Fruit fly (Drosophila melanogaster) whole organism, embryonic: Measurements from ENCODE around the gene BTBD9.

Experiments used
- Adf1 ChIP-seq: fragments of 200-800 bp; sonication (Bioruptor generic); IDR thresholded peaks from 2 replicates; pipeline ENCODE4 v1.3.6; 2022; ENCODE audit warnings: missing biosample characterization, missing genetic modification characterization
- CG10543 ChIP-seq: fragments of 200-800 bp; sonication (Bioruptor generic); optimal IDR thresholded peaks from 3 replicates; lab custom pipeline; 2017; ENCODE audit warnings: missing biosample characterization, mild to moderate bottlenecking, missing genetic modification characterization, moderate library complexity
- CG11695 ChIP-seq: fragments of 200-800 bp; sonication (Bioruptor generic); IDR thresholded peaks from 3 replicates; pipeline ENCODE4 v1.3.6; 2022; ENCODE audit warnings: missing biosample characterization, missing genetic modification characterization
- CG12155 ChIP-seq: fragments of 200-800 bp; sonication (Bioruptor generic); optimal IDR thresholded peaks from 3 replicates; lab custom pipeline; 2016; ENCODE audit warnings: missing biosample characterization, missing genetic modification characterization
- CG14441 ChIP-seq: fragments of 200-800 bp; sonication (Bioruptor generic); IDR thresholded peaks from 2 replicates; pipeline ENCODE4 v1.3.6; 2022; ENCODE audit warnings: missing biosample characterization, missing genetic modification characterization
- CG14860 ChIP-seq: fragments of 200-800 bp; sonication (Bioruptor generic); IDR thresholded peaks from 3 replicates; pipeline ENCODE4 v1.3.6; 2022; ENCODE audit warnings: missing biosample characterization, missing genetic modification characterization; ENCODE audit not compliant: partially characterized antibody
- CG16779 ChIP-seq: fragments of 200-800 bp; sonication (Bioruptor generic); IDR thresholded peaks from 2 replicates; pipeline ENCODE4 v1.3.6; 2022; ENCODE audit warnings: missing biosample characterization, missing genetic modification characterization
- CG16813 ChIP-seq: fragments of 200-800 bp; sonication (Bioruptor generic); IDR thresholded peaks from 3 replicates; pipeline ENCODE4 v1.3.6; 2022; ENCODE audit warnings: missing biosample characterization, missing genetic modification characterization; ENCODE audit not compliant: partially characterized antibody
- CG16863 ChIP-seq: fragments of 200-800 bp; sonication (Bioruptor generic); optimal IDR thresholded peaks from 3 replicates; lab custom pipeline; 2016; ENCODE audit warnings: missing biosample characterization, missing genetic modification characterization
- CG17328 ChIP-seq: fragments of 200-800 bp; sonication (Bioruptor generic); IDR thresholded peaks from 2 replicates; pipeline ENCODE4 v1.3.6; 2022; ENCODE audit warnings: missing biosample characterization, missing genetic modification characterization
- CG17612 ChIP-seq: fragments of 200-800 bp; sonication (Bioruptor generic); IDR thresholded peaks from 2 replicates; pipeline ENCODE4 v1.3.6; 2022; ENCODE audit warnings: missing biosample characterization, missing genetic modification characterization
- CG30020 ChIP-seq: fragments of 200-800 bp; optimal IDR thresholded peaks from 2 replicates; lab custom pipeline; 2019; ENCODE audit warnings: missing biosample characterization, mild to moderate bottlenecking, missing genetic modification characterization, moderate library complexity
- CG3407 ChIP-seq: fragments of 200-800 bp; sonication (Bioruptor generic); optimal IDR thresholded peaks from 2 replicates; lab custom pipeline; 2018; ENCODE audit warnings: missing biosample characterization, mild to moderate bottlenecking, missing genetic modification characterization
- CG4404 ChIP-seq: fragments of 200-800 bp; sonication (Bioruptor generic); IDR thresholded peaks from 2 replicates; pipeline ENCODE4 v1.3.6; 2022; ENCODE audit warnings: missing biosample characterization, missing genetic modification characterization
- CG6854 ChIP-seq: fragments of 200-800 bp; sonication (Bioruptor generic); optimal IDR thresholded peaks from 3 replicates; lab custom pipeline; 2017; ENCODE audit warnings: missing biosample characterization, mild to moderate bottlenecking, missing genetic modification characterization
- CG7745 ChIP-seq: fragments of 200-800 bp; sonication (Bioruptor generic); optimal IDR thresholded peaks from 2 replicates; lab custom pipeline; 2018; ENCODE audit warnings: missing biosample characterization, mild to moderate bottlenecking, missing genetic modification characterization, moderate library complexity
- CG8290 ChIP-seq, 3 experiments: fragments of 200-800 bp; sonication (Bioruptor generic); optimal IDR thresholded peaks; 2 replicates each; lab custom pipeline; 2016 to 2019; ENCODE audit warnings: missing biosample characterization in 3 of 3, missing genetic modification characterization in 3 of 3, mild to moderate bottlenecking in 2 of 3, moderate library complexity in 1 of 3
- CG9437 ChIP-seq: fragments of 200-800 bp; sonication (Bioruptor generic); optimal IDR thresholded peaks from 2 replicates; lab custom pipeline; 2018; ENCODE audit warnings: missing biosample characterization, mild to moderate bottlenecking, missing genetic modification characterization
- CG9727 ChIP-seq: fragments of 200-800 bp; sonication (Bioruptor generic); optimal IDR thresholded peaks from 3 replicates; lab custom pipeline; 2017; ENCODE audit warnings: missing biosample characterization, mild to moderate bottlenecking, missing genetic modification characterization
- Eip74EF ChIP-seq, 2 experiments: fragments of 200-800 bp in 1 of 2; fragments of >200 bp in 1 of 2; sonication (Bioruptor generic) in 1 of 2; optimal IDR thresholded peaks; 2 replicates each; lab custom pipeline; 2017 to 2019; ENCODE audit warnings: missing biosample characterization in 2 of 2, missing genetic modification characterization in 2 of 2, mild to moderate bottlenecking in 1 of 2, moderate library complexity in 1 of 2
- H2.0 ChIP-seq: fragments of 200-800 bp; sonication (Bioruptor generic); IDR thresholded peaks from 2 replicates; pipeline ENCODE4 v1.3.6; 2022; ENCODE audit warnings: missing biosample characterization, missing genetic modification characterization
- HHEX ChIP-seq: fragments of 200-800 bp; sonication (Bioruptor generic); optimal IDR thresholded peaks from 3 replicates; lab custom pipeline; 2017; ENCODE audit warnings: missing biosample characterization, mild to moderate bottlenecking, missing genetic modification characterization, missing genetic modification reagents
- Hey ChIP-seq: fragments of 200-800 bp; sonication (Bioruptor generic); optimal IDR thresholded peaks from 3 replicates; lab custom pipeline; 2018; ENCODE audit warnings: missing biosample characterization, mild to moderate bottlenecking, missing genetic modification characterization
- Meics ChIP-seq: fragments of 200-800 bp; sonication (Bioruptor generic); optimal IDR thresholded peaks from 2 replicates; lab custom pipeline; 2017; ENCODE audit warnings: missing biosample characterization, mild to moderate bottlenecking, missing genetic modification characterization
- Nf-YC ChIP-seq: fragments of 200-800 bp; optimal IDR thresholded peaks from 3 replicates; lab custom pipeline; 2019; ENCODE audit warnings: missing biosample characterization, mild to moderate bottlenecking, missing genetic modification characterization, moderate library complexity
- Opbp ChIP-seq: fragments of 200-800 bp; sonication (Bioruptor generic); IDR thresholded peaks from 3 replicates; pipeline ENCODE4 v1.3.6; 2022; ENCODE audit warnings: missing biosample characterization, missing genetic modification characterization; ENCODE audit not compliant: partially characterized antibody
- Ravus ChIP-seq: fragments of 200-800 bp; sonication (Bioruptor generic); IDR thresholded peaks from 2 replicates; pipeline ENCODE4 v1.3.6; 2022; ENCODE audit warnings: missing biosample characterization, missing genetic modification characterization
- Ssrp ChIP-seq: fragments of 200-800 bp; sonication (Bioruptor generic); optimal IDR thresholded peaks from 2 replicates; lab custom pipeline; 2018; ENCODE audit warnings: missing biosample characterization, mild to moderate bottlenecking, missing genetic modification characterization, moderate library complexity
- Stat92E ChIP-seq, 3 experiments: fragments of >200 bp in 2 of 3; fragments of 200-800 bp in 1 of 3; sonication (Bioruptor generic) in 1 of 3; optimal IDR thresholded peaks; 2 replicates each; lab custom pipeline; 2017 to 2019; ENCODE audit warnings: missing biosample characterization in 3 of 3, missing genetic modification characterization in 3 of 3, mild to moderate bottlenecking in 1 of 3, moderate library complexity in 1 of 3
- ab ChIP-seq: fragments of 200-800 bp; sonication (Bioruptor generic); optimal IDR thresholded peaks from 2 replicates; lab custom pipeline; 2016; ENCODE audit warnings: missing biosample characterization, missing genetic modification characterization
- al ChIP-seq: fragments of 200-800 bp; sonication (Bioruptor generic); IDR thresholded peaks from 2 replicates; pipeline ENCODE4 v1.3.6; 2022; ENCODE audit warnings: missing biosample characterization, missing genetic modification characterization
- cas ChIP-seq: fragments of 200-800 bp; sonication (Bioruptor generic); IDR thresholded peaks from 2 replicates; pipeline ENCODE4 v1.3.6; 2022; ENCODE audit warnings: missing biosample characterization, missing genetic modification characterization
- fd102C ChIP-seq: fragments of 200-800 bp; sonication (Bioruptor generic); optimal IDR thresholded peaks from 2 replicates; lab custom pipeline; 2018; ENCODE audit warnings: missing biosample characterization, mild to moderate bottlenecking, missing genetic modification characterization, moderate library complexity
- insv ChIP-seq, 2 experiments: fragments of 200-800 bp; sonication (Bioruptor generic); optimal IDR thresholded peaks; 3 replicates each; lab custom pipeline; 2016 to 2018; ENCODE audit warnings: missing biosample characterization in 2 of 2, missing genetic modification characterization in 2 of 2
- jumu ChIP-seq: fragments of 200-800 bp; sonication (Bioruptor generic); optimal IDR thresholded peaks from 3 replicates; lab custom pipeline; 2016; ENCODE audit warnings: missing biosample characterization, missing genetic modification characterization
- lov ChIP-seq, 2 experiments: fragments of 200-800 bp in 1 of 2; fragments of >200 bp in 1 of 2; sonication (Bioruptor generic) in 1 of 2; IDR thresholded peaks in 1 of 2; optimal IDR thresholded peaks in 1 of 2; 2 replicates in 1 of 2; 3 replicates in 1 of 2; pipeline versions ENCODE4 v1.3.6 to Lab custom; 2017 to 2022; ENCODE audit warnings: missing biosample characterization in 1 of 2, missing genetic modification characterization in 1 of 2
- nerfin-1 ChIP-seq: fragments of 200-800 bp; sonication (Bioruptor generic); optimal IDR thresholded peaks from 3 replicates; lab custom pipeline; 2019; ENCODE audit warnings: missing biosample characterization, mild to moderate bottlenecking, missing genetic modification characterization, moderate library complexity
- pho ChIP-seq: fragments of 200-800 bp; sonication (Bioruptor generic); optimal IDR thresholded peaks from 2 replicates; lab custom pipeline; 2016; ENCODE audit warnings: missing biosample characterization, missing genetic modification characterization
- phol ChIP-seq: fragments of 200-800 bp; sonication (Bioruptor generic); optimal IDR thresholded peaks from 3 replicates; lab custom pipeline; 2018; ENCODE audit warnings: missing biosample characterization, mild to moderate bottlenecking, missing genetic modification characterization, moderate library complexity
- repo ChIP-seq: fragments of 200-800 bp; sonication (Bioruptor generic); optimal IDR thresholded peaks from 2 replicates; lab custom pipeline; 2016; ENCODE audit warnings: missing biosample characterization, missing genetic modification characterization
- salm ChIP-seq: fragments of 200-800 bp; sonication (Bioruptor generic); optimal IDR thresholded peaks from 2 replicates; lab custom pipeline; 2018; ENCODE audit warnings: missing biosample characterization, mild to moderate bottlenecking, missing genetic modification characterization
- sc ChIP-seq, 3 experiments: fragments of >200 bp in 2 of 3; fragments of 200-800 bp in 1 of 3; sonication (Bioruptor generic) in 1 of 3; optimal IDR thresholded peaks; 2 replicates in 2 of 3; 3 replicates in 1 of 3; lab custom pipeline; 2017; ENCODE audit warnings: mild to moderate bottlenecking in 1 of 3, missing biosample characterization in 1 of 3, missing genetic modification characterization in 1 of 3, missing genetic modification reagents in 1 of 3
- scrt ChIP-seq: fragments of 200-800 bp; sonication (Bioruptor generic); optimal IDR thresholded peaks from 2 replicates; lab custom pipeline; 2018; ENCODE audit warnings: missing biosample characterization, mild to moderate bottlenecking, missing genetic modification characterization, moderate library complexity
- vnd ChIP-seq: fragments of 200-800 bp; sonication (Bioruptor generic); IDR thresholded peaks from 3 replicates; pipeline ENCODE4 v1.3.6; 2022; ENCODE audit warnings: missing biosample characterization, missing genetic modification characterization; ENCODE audit not compliant: partially characterized antibody
- zf30C ChIP-seq: fragments of 200-800 bp; sonication (Bioruptor generic); optimal IDR thresholded peaks from 3 replicates; lab custom pipeline; 2018; ENCODE audit warnings: missing biosample characterization, mild to moderate bottlenecking, missing genetic modification characterization

BTBD9 gene

DNA sequence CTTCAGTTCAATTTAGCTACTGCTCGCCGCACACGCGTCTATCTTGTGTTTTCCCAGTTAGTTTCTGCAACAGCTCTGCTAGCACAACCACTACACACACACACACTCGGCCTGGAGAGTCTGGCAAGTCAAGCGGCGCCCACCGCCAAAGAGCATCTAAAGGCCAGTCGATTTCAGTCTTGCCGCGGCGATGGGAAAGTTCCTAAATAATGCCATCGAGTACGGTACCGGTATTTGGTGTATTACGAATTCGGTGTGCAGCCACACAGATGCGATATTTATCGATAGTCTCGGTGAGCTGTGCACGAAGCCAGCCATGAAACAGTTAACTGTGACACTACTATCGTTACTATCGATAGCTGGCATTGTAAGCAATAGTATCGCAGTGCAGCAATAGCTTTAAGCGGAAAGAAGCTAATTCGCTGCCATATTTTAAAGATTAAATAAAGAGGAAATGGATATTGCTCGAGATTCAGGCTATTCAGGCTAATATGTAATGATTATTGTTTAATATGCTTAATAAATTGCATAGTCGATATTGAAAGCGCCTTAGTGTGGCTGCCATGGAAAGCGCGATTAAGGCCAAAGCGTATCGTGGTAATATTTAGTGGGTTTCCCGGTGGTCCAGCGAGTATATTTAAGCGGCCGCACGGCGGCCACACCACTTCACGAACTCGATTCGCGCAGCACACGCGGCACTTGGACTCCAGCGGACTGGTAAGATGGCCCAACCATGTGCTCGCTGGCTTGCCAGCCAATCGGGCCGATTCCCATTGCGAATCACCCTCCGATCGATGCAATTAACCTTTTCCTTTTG lies 23.4 kb upstream of the BTBD9 start, which contains the start of gene stx (continued):
- TF ChIP-seq vnd (GFP tag; lab: Robert Waterston, UW) (peak; percentile 98), CG12155 (GFP tag; lab: Kevin White, UChicago) (peak; percentile 22), CG14860 (GFP tag; lab: Robert Waterston, UW) (peak; percentile 98), CG30020 (tag; lab: Kevin White, UChicago) (peak; percentile 36), H2.0 (GFP tag; lab: Robert Waterston, UW) (0 out of 2 replicates have a peak, but pooled peaks have one; percentile 26), CG8290 (GFP tag; optimal IDR thresholded peaks at IDR 0.05; lab: Kevin White, UChicago) (no peak), CG8290 (tag; optimal IDR thresholded peaks at IDR 0.05; lab: Kevin White, UChicago) (peak in 1 of 2 experiments; percentile 80), CG9437 (GFP tag; lab: Kevin White, UChicago) (no peak), zf30C (GFP tag; lab: Kevin White, UChicago) (no peak), repo (no peak), Ravus (no peak), CG16779 (peak; percentile 81), Stat92E (GFP tag; optimal IDR thresholded peaks at IDR 0.05; lab: Kevin White, UChicago) (peak in 1 of 3 experiments; percentile 21), CG17328 (peak; percentile 48; the same call in 1 of the 2 replicates), HHEX (GFP tag; lab: Kevin White, UChicago) (peak; percentile 45), al (GFP tag; lab: Robert Waterston, UW) (no peak), CG7745 (tag; lab: Kevin White, UChicago) (no peak), CG10543 (GFP tag; lab: Kevin White, UChicago) (peak; percentile 24), salm (tag; lab: Kevin White, UChicago) (no peak), Ssrp (tag; lab: Kevin White, UChicago) (peak; percentile 21), fd102C (GFP tag; lab: Kevin White, UChicago) (peak; percentile 9), jumu (GFP tag; lab: Kevin White, UChicago) (no peak), CG16813 (peak; percentile 99), CG11695 (0 out of 3 replicates have a peak, but pooled peaks have one; percentile 28), Opbp (GFP tag; lab: Robert Waterston, UW) (peak; percentile 96), lov (optimal IDR thresholded peaks at IDR 0.05; lab: Kevin White, UChicago) (no peak), lov (GFP tag; IDR thresholded peaks at IDR 0.05; lab: Robert Waterston, UW) (0 out of 3 replicates have a peak, but pooled peaks have one; percentile 52), CG6854 (GFP tag; lab: Kevin White, UChicago) (peak; percentile 31), CG17612 (0 out of 2 replicates have a peak, but pooled peaks have one; percentile 32), Meics (peak; percentile 21), Eip74EF (GFP tag; optimal IDR thresholded peaks at IDR 0.05; lab: Kevin White, UChicago) (no peak), CG4404 (GFP tag; lab: Robert Waterston, UW) (no peak), pho (no peak), CG9727 (GFP tag; lab: Kevin White, UChicago) (no peak), nerfin-1 (tag; lab: Kevin White, UChicago) (no peak), scrt (GFP tag; lab: Kevin White, UChicago) (peak; percentile 47), cas (GFP tag; lab: Robert Waterston, UW) (0 out of 2 replicates have a peak, but pooled peaks have one; percentile 21), phol (tag; lab: Kevin White, UChicago) (peak; percentile 75), ab (GFP tag; lab: Kevin White, UChicago) (no peak), sc (optimal IDR thresholded peaks at IDR 0.05; lab: Kevin White, UChicago) (no peak), sc (GFP tag; optimal IDR thresholded peaks at IDR 0.05; lab: Kevin White, UChicago) (no peak), CG16863 (no peak), Nf-YC (tag; lab: Kevin White, UChicago) (peak; percentile 70), CG3407 (GFP tag; lab: Kevin White, UChicago) (no peak), CG14441 (no peak), Hey (tag; lab: Kevin White, UChicago) (no peak), Adf1 (GFP tag; lab: Robert Waterston, UW) (no peak; the same call in 1 of the 2 replicates), insv (GFP tag; optimal IDR thresholded peaks at IDR 0.05; lab: Kevin White, UChicago) (peak in 1 of 2 experiments; percentile 13)
